Fruit fly (Drosophila melanogaster): ENCODE measurements around the gene CG42709.

The CG42709 gene

DNA sequence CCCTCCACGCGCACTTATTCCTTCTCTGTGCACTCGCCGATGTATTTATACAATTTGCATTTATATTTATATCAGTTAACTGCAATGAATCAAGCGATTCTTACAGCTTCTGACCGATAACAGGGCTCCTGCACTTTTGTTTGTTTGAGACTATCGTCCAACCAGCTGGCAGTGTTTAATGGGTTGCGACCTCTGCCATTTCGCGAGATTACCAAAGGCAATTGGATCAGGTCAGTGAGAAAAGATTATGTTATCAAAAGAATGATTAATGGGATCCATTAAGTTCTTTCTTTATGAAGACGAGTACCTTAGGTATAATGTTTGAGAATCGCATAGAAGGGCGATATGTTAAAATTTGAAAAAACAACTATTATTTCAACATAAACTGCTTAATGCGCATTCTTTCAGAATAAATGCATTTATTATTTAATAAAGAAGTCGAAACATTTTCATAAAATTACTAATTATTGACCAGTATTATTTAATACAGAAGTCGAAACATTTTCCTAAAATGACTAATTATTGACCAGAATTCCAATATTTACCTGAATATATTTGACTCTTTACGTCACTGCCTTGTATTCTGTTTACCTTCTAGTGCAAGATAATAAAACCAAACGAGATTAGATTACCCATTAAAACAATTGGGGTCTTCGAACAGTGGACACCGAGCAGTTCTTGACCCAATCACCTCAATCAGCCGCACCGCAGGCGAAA lies 9.6 kb downstream of the CG42709 start (continued):
- TF ChIP-seq CG15601 (tag; optimal IDR thresholded peaks at IDR 0.05) (peak; percentile 31), inv (GFP tag; IDR thresholded peaks at IDR 0.05; ENCODE audit: partially characterized antibody) (no peak), Hr78 (GFP tag; optimal IDR thresholded peaks at IDR 0.05) (peak in 1 of 2 experiments; percentile 71), CG1603 (tag; optimal IDR thresholded peaks at IDR 0.05) (no peak), Ada2b (GFP tag; IDR thresholded peaks at IDR 0.05) (no peak), pan (optimal IDR thresholded peaks at IDR 0.05) (no peak), pan (GFP tag; optimal IDR thresholded peaks at IDR 0.05 in 1 of 2, IDR thresholded peaks at IDR 0.05 in 1 of 2) (no peak), gem (tag; optimal IDR thresholded peaks at IDR 0.05) (peak; percentile 22), sens (GFP tag) (peak; percentile 74), CG11695 (GFP tag; IDR thresholded peaks at IDR 0.05) (no peak), grau (tag; optimal IDR thresholded peaks at IDR 0.05) (peak; percentile 15), shn (GFP tag; optimal IDR thresholded peaks at IDR 0.05) (no peak), ems (GFP tag; optimal IDR thresholded peaks at IDR 0.05) (no peak), CG2129 (GFP tag; IDR thresholded peaks at IDR 0.05; ENCODE audit: partially characterized antibody) (no peak), Hr51 (GFP tag; optimal IDR thresholded peaks at IDR 0.05) (peak in 1 of 2 experiments; percentile 12), CG17829 (tag; optimal IDR thresholded peaks at IDR 0.05) (peak; percentile 93), CG7786 (GFP tag; optimal IDR thresholded peaks at IDR 0.05) (no peak)

DNA sequence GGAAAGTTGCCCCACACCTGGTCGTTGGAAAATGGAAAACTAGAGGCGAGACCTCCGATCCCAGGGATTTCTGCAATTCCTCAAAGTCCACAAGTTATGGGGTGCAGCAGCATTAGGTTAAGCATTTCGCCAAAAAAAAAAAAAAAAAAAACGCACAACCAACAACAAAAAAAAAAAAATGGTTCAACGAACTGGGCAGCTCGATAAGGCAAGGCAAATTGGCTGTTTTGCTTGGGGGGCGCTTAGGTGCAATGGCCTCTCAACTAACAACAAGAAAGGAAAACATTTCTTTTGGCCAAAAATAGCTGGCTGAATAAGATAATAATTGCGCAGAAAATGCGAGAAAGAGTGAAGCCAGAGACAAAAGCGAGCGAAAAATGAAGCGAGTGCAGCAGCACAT lies 10.2 kb downstream of the CG42709 start:
- TF ChIP-seq sug (tag; optimal IDR thresholded peaks at IDR 0.05) (peak; percentile 56), p53 (GFP tag; optimal IDR thresholded peaks at IDR 0.05) (no peak)

DNA sequence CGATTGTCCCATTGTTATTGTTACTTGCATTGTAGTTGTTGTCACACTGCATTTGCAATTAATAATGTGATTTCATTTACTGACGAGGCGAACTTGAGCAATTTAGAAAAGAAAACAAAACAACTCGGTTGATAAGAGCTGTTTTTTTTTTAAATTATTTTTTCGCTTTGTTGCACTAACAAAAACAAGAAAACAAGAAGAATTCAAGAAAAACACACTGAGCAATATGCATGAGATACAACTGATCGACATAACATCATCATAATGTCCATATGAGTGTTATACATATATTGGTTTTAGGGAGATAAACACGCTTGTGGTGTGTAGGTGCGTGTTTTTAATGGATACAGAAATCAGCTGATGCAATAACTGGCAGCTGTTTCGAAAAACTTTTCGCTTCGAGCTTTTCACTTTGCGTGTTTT lies 12.5 kb downstream of the CG42709 start:
- TF ChIP-seq inv (GFP tag; IDR thresholded peaks at IDR 0.05; ENCODE audit: partially characterized antibody) = no peak
- TF ChIP-seq stwl (tag; optimal IDR thresholded peaks at IDR 0.05) = no peak
- TF ChIP-seq kah (GFP tag; optimal IDR thresholded peaks at IDR 0.05) = no peak
- no peak for TF ChIP-seq CG11085 (GFP tag; IDR thresholded peaks at IDR 0.05)
- no peak for TF ChIP-seq gem (tag; optimal IDR thresholded peaks at IDR 0.05)
- no peak for TF ChIP-seq pita (GFP tag; optimal IDR thresholded peaks at IDR 0.05)
- no peak for TF ChIP-seq Jarid2 (GFP tag; optimal IDR thresholded peaks at IDR 0.05)
- no peak for TF ChIP-seq BEAF-32 (GFP tag; optimal IDR thresholded peaks at IDR 0.05)
- no peak for TF ChIP-seq Lpt (GFP tag; optimal IDR thresholded peaks at IDR 0.05)
- no peak for TF ChIP-seq seq (GFP tag; IDR thresholded peaks at IDR 0.05)
- TF ChIP-seq CG31365 (tag; optimal IDR thresholded peaks at IDR 0.05) = no peak
- no peak for TF ChIP-seq az2 (GFP tag; optimal IDR thresholded peaks at IDR 0.05)
- no peak for TF ChIP-seq MTF-1 (GFP tag; optimal IDR thresholded peaks at IDR 0.05; ENCODE audit: borderline replicate concordance)
- TF ChIP-seq ase (GFP tag; IDR thresholded peaks at IDR 0.05) = no peak; the same call in 2 of the 3 replicates
- no peak for TF ChIP-seq CG1024 (GFP tag; IDR thresholded peaks at IDR 0.05)
- peak; percentile 28 for TF ChIP-seq sug (tag; optimal IDR thresholded peaks at IDR 0.05)
- TF ChIP-seq knrl (GFP tag; IDR thresholded peaks at IDR 0.05; ENCODE audit: partially characterized antibody) = no peak
- TF ChIP-seq Med (GFP tag) = peak; percentile 75
- TF ChIP-seq danr (GFP tag; IDR thresholded peaks at IDR 0.05) = no peak
- TF ChIP-seq Vsx1 (GFP tag; optimal IDR thresholded peaks at IDR 0.05) = no peak
- TF ChIP-seq BtbVII (GFP tag; optimal IDR thresholded peaks at IDR 0.05) = no peak
- no peak for TF ChIP-seq bbx (GFP tag; IDR thresholded peaks at IDR 0.05; ENCODE audit: partially characterized antibody)
- TF ChIP-seq gfzf (GFP tag; optimal IDR thresholded peaks at IDR 0.05) = no peak
- no peak for TF ChIP-seq HmgD (GFP tag; optimal IDR thresholded peaks at IDR 0.05)
- TF ChIP-seq Hr78 (GFP tag; optimal IDR thresholded peaks at IDR 0.05) = no peak
- no peak for TF ChIP-seq CG7839 (tag; optimal IDR thresholded peaks at IDR 0.05)
- no peak for TF ChIP-seq shn (GFP tag; optimal IDR thresholded peaks at IDR 0.05)
- no peak for TF ChIP-seq CG2202 (tag; optimal IDR thresholded peaks at IDR 0.05)
- no peak for TF ChIP-seq CG16813 (GFP tag; IDR thresholded peaks at IDR 0.05; ENCODE audit: partially characterized antibody)
- TF ChIP-seq crp (GFP tag; optimal IDR thresholded peaks at IDR 0.05) = peak in 1 of 2 experiments; percentile 47
- no peak for TF ChIP-seq CG4730 (GFP tag; IDR thresholded peaks at IDR 0.05)
- TF ChIP-seq repo (GFP tag; optimal IDR thresholded peaks at IDR 0.05) = no peak
